Worm (Caenorhabditis elegans): ENCODE data around the gene Y45F10D.2.

- TF ChIP-seq aly-1 (tag; optimal IDR thresholded peaks at IDR 0.05) (no peak), tbx-37 (GFP tag; conservative IDR thresholded peaks at IDR 0.05) (no peak), ama-1 (optimal IDR thresholded peaks at IDR 0.05) (no peak)
Observed at ce11 chrIV:13726630-13727029, 47.8 kb downstream of the Y45F10D.2 start, which contains the start of gene ent-4.
